Fruit fly (Drosophila melanogaster) Kc167 (cell line): Measurements from ENCODE around the gene CG31230.

Source experiments
- Myc ChIP-seq: fragments of >200 bp; optimal IDR thresholded peaks from 2 replicates; lab custom pipeline; 2017; ENCODE audit warnings: missing external identifiers
- h ChIP-seq: fragments of >200 bp; optimal IDR thresholded peaks from 3 replicates; lab custom pipeline; 2018; ENCODE audit warnings: missing external identifiers
- psq ChIP-seq: fragments of >200 bp; optimal IDR thresholded peaks from 2 replicates; lab custom pipeline; 2017; ENCODE audit warnings: missing external identifiers
- ttk ChIP-seq: sonication (Bioruptor generic); optimal IDR thresholded peaks from 2 replicates; lab custom pipeline; 2017; ENCODE audit warnings: missing external identifiers

dm6 chr3R:18667659-18668248 lies 3.7 kb upstream of the CG31230 start, which contains the start of gene CG31229:
- TF ChIP-seq h (lab: Kevin White, UChicago): no peak
- TF ChIP-seq ttk: no peak
- no peak for TF ChIP-seq Myc (lab: Kevin White, UChicago)
- TF ChIP-seq psq (lab: Kevin White, UChicago): no peak
